Fruit fly (Drosophila melanogaster) whole organism, embryonic: ENCODE results near the gene phtm.

Experiments
- Adf1 ChIP-seq: fragments of 200-800 bp; sonication (Bioruptor generic); IDR thresholded peaks from 2 replicates; pipeline ENCODE4 v1.3.6; 2022; ENCODE audit warnings: missing biosample characterization, missing genetic modification characterization
- Atf-2 ChIP-seq: fragments of 200-800 bp; sonication (Bioruptor generic); optimal IDR thresholded peaks from 2 replicates; lab custom pipeline; 2016; ENCODE audit warnings: missing biosample characterization, missing genetic modification characterization
- Awh ChIP-seq: fragments of 200-800 bp; sonication (Bioruptor generic); IDR thresholded peaks from 2 replicates; pipeline ENCODE4, ENCODE4 v1.3.6; 2022; ENCODE audit warnings: missing biosample characterization, missing genetic modification characterization
- CG10147 ChIP-seq: fragments of 200-800 bp; sonication (Bioruptor generic); optimal IDR thresholded peaks from 2 replicates; lab custom pipeline; 2019; ENCODE audit warnings: missing biosample characterization, mild to moderate bottlenecking, missing genetic modification characterization, moderate library complexity
- CG10366 ChIP-seq: fragments of 200-800 bp; sonication (Bioruptor generic); IDR thresholded peaks from 2 replicates; pipeline ENCODE4 v1.3.6; 2022; ENCODE audit warnings: missing biosample characterization, missing genetic modification characterization
- CG10959 ChIP-seq: fragments of 200-800 bp; sonication (Bioruptor generic); IDR thresholded peaks from 2 replicates; pipeline ENCODE4 v1.3.6; 2022; ENCODE audit warnings: missing biosample characterization, missing genetic modification characterization
- CG10979 ChIP-seq: fragments of 200-800 bp; sonication (Bioruptor generic); optimal IDR thresholded peaks from 2 replicates; lab custom pipeline; 2018; ENCODE audit warnings: missing biosample characterization, mild to moderate bottlenecking, missing genetic modification characterization, moderate library complexity
- CG12299 ChIP-seq: fragments of 200-800 bp; sonication (Bioruptor generic); optimal IDR thresholded peaks from 2 replicates; lab custom pipeline; 2018; ENCODE audit warnings: missing biosample characterization, mild to moderate bottlenecking, missing genetic modification characterization
- CG12659 ChIP-seq: fragments of 200-800 bp; sonication (Bioruptor generic); optimal IDR thresholded peaks from 3 replicates; lab custom pipeline; 2017; ENCODE audit warnings: mild to moderate bottlenecking, missing biosample characterization, missing genetic modification reagents, missing genetic modification characterization
- CG14050 ChIP-seq: fragments of 200-800 bp; sonication (Bioruptor generic); IDR thresholded peaks from 3 replicates; pipeline ENCODE4 v1.3.6; 2022; ENCODE audit warnings: missing biosample characterization, missing genetic modification characterization
- CG14965 ChIP-seq: fragments of 200-800 bp; sonication (Bioruptor generic); optimal IDR thresholded peaks from 2 replicates; lab custom pipeline; 2016; ENCODE audit warnings: missing biosample characterization, missing genetic modification characterization, borderline replicate concordance
- CG2875 ChIP-seq: fragments of 200-800 bp; sonication (Bioruptor generic); optimal IDR thresholded peaks from 2 replicates; lab custom pipeline; 2017; ENCODE audit warnings: missing biosample characterization, mild to moderate bottlenecking, missing genetic modification characterization, missing genetic modification reagents
- CG31365 ChIP-seq: fragments of 200-800 bp; sonication (Bioruptor generic); optimal IDR thresholded peaks from 2 replicates; lab custom pipeline; 2018; ENCODE audit warnings: missing biosample characterization, mild to moderate bottlenecking, missing genetic modification characterization
- CG32767 ChIP-seq: fragments of 200-800 bp; sonication (Bioruptor generic); IDR thresholded peaks from 2 replicates; pipeline ENCODE4 v1.3.6; 2022; ENCODE audit warnings: missing biosample characterization, missing genetic modification characterization
- CG34376 ChIP-seq: fragments of 200-800 bp; sonication (Bioruptor generic); optimal IDR thresholded peaks from 2 replicates; lab custom pipeline; 2018; ENCODE audit warnings: missing biosample characterization, mild to moderate bottlenecking, missing genetic modification characterization
- CG3847 ChIP-seq: fragments of 200-800 bp; sonication (Bioruptor generic); IDR thresholded peaks from 2 replicates; pipeline ENCODE4 v1.3.6; 2022; ENCODE audit warnings: missing biosample characterization, missing genetic modification characterization
- CG4360 ChIP-seq: fragments of 200-800 bp; sonication (Bioruptor generic); IDR thresholded peaks from 2 replicates; pipeline ENCODE4 v1.3.6; 2022; ENCODE audit warnings: missing biosample characterization, missing genetic modification characterization
- CG43689 ChIP-seq: fragments of 200-800 bp; sonication (Bioruptor generic); IDR thresholded peaks from 2 replicates; pipeline ENCODE4 v1.3.6; 2022; ENCODE audit warnings: missing biosample characterization, missing genetic modification characterization
- CG6272 ChIP-seq: fragments of 200-800 bp; sonication (Bioruptor generic); IDR thresholded peaks from 2 replicates; pipeline ENCODE4 v1.3.6; 2022; ENCODE audit warnings: missing biosample characterization, missing genetic modification characterization
- CG6654 ChIP-seq: fragments of 200-800 bp; sonication (Bioruptor generic); optimal IDR thresholded peaks from 2 replicates; lab custom pipeline; 2017; ENCODE audit warnings: missing biosample characterization, mild to moderate bottlenecking, missing genetic modification characterization
- CG7271 ChIP-seq: fragments of 200-800 bp; sonication (Bioruptor generic); optimal IDR thresholded peaks from 2 replicates; lab custom pipeline; 2018; ENCODE audit warnings: missing biosample characterization, mild to moderate bottlenecking, missing genetic modification characterization, moderate library complexity
- CG8765 ChIP-seq: fragments of 200-800 bp; sonication (Bioruptor generic); IDR thresholded peaks from 2 replicates; pipeline ENCODE4 v1.3.6; 2022; ENCODE audit warnings: missing biosample characterization, missing genetic modification characterization
- CG9609 ChIP-seq: fragments of 200-800 bp; sonication (Bioruptor generic); optimal IDR thresholded peaks from 3 replicates; lab custom pipeline; 2016; ENCODE audit warnings: missing biosample characterization, missing genetic modification characterization
- CrebB ChIP-seq: fragments of 200-800 bp; sonication (Bioruptor generic); optimal IDR thresholded peaks from 3 replicates; lab custom pipeline; 2018; ENCODE audit warnings: missing biosample characterization, mild to moderate bottlenecking, missing genetic modification characterization
- Fer1 ChIP-seq: fragments of 200-800 bp; sonication (Bioruptor generic); optimal IDR thresholded peaks from 2 replicates; lab custom pipeline; 2017; ENCODE audit warnings: missing biosample characterization, mild to moderate bottlenecking, missing genetic modification characterization
- HLH4C ChIP-seq: fragments of 200-800 bp; sonication (Bioruptor generic); IDR thresholded peaks from 3 replicates; pipeline ENCODE4 v1.3.6; 2022; ENCODE audit warnings: missing biosample characterization, missing genetic modification characterization; ENCODE audit not compliant: partially characterized antibody
- HLH54F ChIP-seq: fragments of 200-800 bp; sonication (Bioruptor generic); optimal IDR thresholded peaks from 3 replicates; lab custom pipeline; 2016; ENCODE audit warnings: missing biosample characterization, missing genetic modification characterization
- Hr3 ChIP-seq: fragments of 200-800 bp; sonication (Bioruptor generic); optimal IDR thresholded peaks from 3 replicates; lab custom pipeline; 2016; ENCODE audit warnings: missing biosample characterization, missing genetic modification characterization
- Lhr ChIP-seq: fragments of 200-800 bp; sonication (Bioruptor generic); optimal IDR thresholded peaks from 3 replicates; lab custom pipeline; 2017; ENCODE audit warnings: mild to moderate bottlenecking, missing biosample characterization, missing genetic modification reagents, missing genetic modification characterization
- MBD-R2 ChIP-seq: fragments of 200-800 bp; sonication (Bioruptor generic); IDR thresholded peaks from 2 replicates; pipeline ENCODE4 v1.3.6; 2022; ENCODE audit warnings: missing biosample characterization, missing genetic modification characterization
- Myb ChIP-seq: fragments of 200-800 bp; sonication (Bioruptor generic); optimal IDR thresholded peaks from 2 replicates; lab custom pipeline; 2016; ENCODE audit warnings: missing biosample characterization, missing genetic modification characterization
- Rfx ChIP-seq: fragments of 200-800 bp; sonication (Bioruptor generic); IDR thresholded peaks from 2 replicates; pipeline ENCODE4 v1.3.6; 2022; ENCODE audit warnings: missing biosample characterization, missing genetic modification characterization
- Sry-β ChIP-seq: fragments of 200-800 bp; sonication (Bioruptor generic); optimal IDR thresholded peaks from 2 replicates; lab custom pipeline; 2018; ENCODE audit warnings: missing biosample characterization, mild to moderate bottlenecking, missing genetic modification characterization, moderate library complexity
- Sry-δ ChIP-seq: fragments of 200-800 bp; sonication (Bioruptor generic); optimal IDR thresholded peaks from 2 replicates; lab custom pipeline; 2016; ENCODE audit warnings: missing biosample characterization, missing genetic modification characterization
- TFAM ChIP-seq: fragments of 200-800 bp; sonication (Bioruptor generic); optimal IDR thresholded peaks from 2 replicates; lab custom pipeline; 2017; ENCODE audit warnings: missing biosample characterization, missing genetic modification characterization, inconsistent platforms
- Tbp ChIP-seq: fragments of >200 bp; optimal IDR thresholded peaks from 2 replicates; lab custom pipeline; 2018; ENCODE audit warnings: missing biosample characterization, missing genetic modification characterization
- Xbp1 ChIP-seq: fragments of 200-800 bp; sonication (Bioruptor generic); optimal IDR thresholded peaks from 3 replicates; lab custom pipeline; 2016; ENCODE audit warnings: missing biosample characterization, mild to moderate bottlenecking, missing genetic modification characterization
- ara ChIP-seq: fragments of 200-800 bp; sonication (Bioruptor generic); IDR thresholded peaks from 2 replicates; pipeline ENCODE4 v1.3.6; 2022; ENCODE audit warnings: missing biosample characterization, missing genetic modification characterization
- bcd ChIP-seq: fragments of 200-800 bp; sonication (Bioruptor generic); optimal IDR thresholded peaks from 2 replicates; lab custom pipeline; 2017; ENCODE audit warnings: missing biosample characterization, mild to moderate bottlenecking, missing genetic modification characterization
- bowl ChIP-seq: fragments of 200-800 bp; sonication (Bioruptor generic); IDR thresholded peaks from 2 replicates; pipeline ENCODE4 v1.3.6; 2022; ENCODE audit warnings: missing biosample characterization, missing genetic modification characterization
- ci ChIP-seq: fragments of 200-800 bp; sonication (Bioruptor generic); IDR thresholded peaks from 3 replicates; pipeline ENCODE4 v1.3.6; 2022; ENCODE audit warnings: missing biosample characterization, missing genetic modification characterization
- dati ChIP-seq: fragments of 200-800 bp; sonication (Bioruptor generic); IDR thresholded peaks from 2 replicates; pipeline ENCODE4 v1.3.6; 2022; ENCODE audit warnings: missing biosample characterization, missing genetic modification characterization
- fu2 ChIP-seq: fragments of 200-800 bp; sonication (Bioruptor generic); optimal IDR thresholded peaks from 2 replicates; lab custom pipeline; 2016; ENCODE audit warnings: missing biosample characterization, missing genetic modification characterization
- gce ChIP-seq: fragments of 200-800 bp; sonication (Bioruptor generic); IDR thresholded peaks from 3 replicates; pipeline ENCODE4 v1.3.6; 2022; ENCODE audit warnings: missing biosample characterization, missing genetic modification characterization
- gfzf ChIP-seq: fragments of 200-800 bp; sonication (Bioruptor generic); optimal IDR thresholded peaks from 2 replicates; lab custom pipeline; 2016; ENCODE audit warnings: missing biosample characterization, mild to moderate bottlenecking, missing genetic modification characterization, moderate library complexity
- h ChIP-seq: fragments of >200 bp; optimal IDR thresholded peaks from 2 replicates; lab custom pipeline; 2017
- kay ChIP-seq: fragments of 200-800 bp; sonication (Bioruptor generic); optimal IDR thresholded peaks from 2 replicates; lab custom pipeline; 2016; ENCODE audit warnings: missing biosample characterization, missing genetic modification characterization
- oc ChIP-seq: fragments of 200-800 bp; sonication (Bioruptor generic); optimal IDR thresholded peaks from 2 replicates; lab custom pipeline; 2018; ENCODE audit warnings: missing biosample characterization, mild to moderate bottlenecking, missing genetic modification characterization, moderate library complexity
- pzg ChIP-seq: fragments of 200-800 bp; sonication (Bioruptor generic); optimal IDR thresholded peaks from 3 replicates; lab custom pipeline; 2018; ENCODE audit warnings: missing biosample characterization, mild to moderate bottlenecking, missing genetic modification characterization, moderate library complexity
- schlank ChIP-seq: fragments of 200-800 bp; sonication (Bioruptor generic); optimal IDR thresholded peaks from 2 replicates; lab custom pipeline; 2018; ENCODE audit warnings: missing biosample characterization, mild to moderate bottlenecking, missing genetic modification characterization
- tgo ChIP-seq: fragments of 200-800 bp; sonication (Bioruptor generic); IDR thresholded peaks from 3 replicates; pipeline ENCODE4 v1.3.6; 2022; ENCODE audit warnings: missing biosample characterization, missing genetic modification characterization

The phtm gene

dm6 chrX:18645720-18646213 lies 39.8 kb upstream of the phtm start (continued):
- TF ChIP-seq Fer1 (GFP tag; lab: Kevin White, UChicago) (peak; percentile 54), pzg (GFP tag; lab: Kevin White, UChicago) (no peak), kay (GFP tag; lab: Kevin White, UChicago) (no peak), CG14965 (GFP tag; lab: Kevin White, UChicago) (no peak), Myb (GFP tag; lab: Kevin White, UChicago) (no peak), Sry-β (GFP tag; lab: Kevin White, UChicago) (no peak), CG7271 (no peak), CG6654 (no peak), Atf-2 (GFP tag; lab: Kevin White, UChicago) (peak; percentile 21), MBD-R2 (GFP tag; lab: Robert Waterston, UW) (no peak), fu2 (GFP tag; lab: Kevin White, UChicago) (peak; percentile 11), Awh (GFP tag; lab: Robert Waterston, UW) (no peak), CG4360 (GFP tag; lab: Robert Waterston, UW) (no peak), ara (GFP tag; lab: Robert Waterston, UW) (peak; percentile 51; the same call in 1 of the 2 replicates), ci (GFP tag; lab: Robert Waterston, UW) (peak; percentile 60; the same call in 2 of the 3 replicates), TFAM (GFP tag; lab: Kevin White, UChicago) (no peak), CG31365 (tag; lab: Kevin White, UChicago) (peak; percentile 45), CG9609 (GFP tag; lab: Kevin White, UChicago) (peak; percentile 8), Lhr (GFP tag; lab: Kevin White, UChicago) (no peak), CG14050 (peak; percentile 35), schlank (tag; lab: Kevin White, UChicago) (peak; percentile 72), gfzf (no peak), gce (GFP tag; lab: Robert Waterston, UW) (no peak), CG43689 (GFP tag; lab: Robert Waterston, UW) (no peak), CG3847 (GFP tag; lab: Robert Waterston, UW) (no peak), bowl (GFP tag; lab: Robert Waterston, UW) (peak; percentile 13; the same call in 1 of the 2 replicates), Sry-δ (no peak), CG34376 (GFP tag; lab: Kevin White, UChicago) (peak; percentile 55), tgo (GFP tag; lab: Robert Waterston, UW) (peak; percentile 61), dati (no peak), Rfx (GFP tag; lab: Robert Waterston, UW) (peak; percentile 53; the same call in 1 of the 2 replicates), CrebB (tag; lab: Kevin White, UChicago) (peak; percentile 63), CG10147 (GFP tag; lab: Kevin White, UChicago) (peak; percentile 10), Adf1 (peak; percentile 26; the same call in 1 of the 2 replicates), CG6272 (GFP tag; lab: Robert Waterston, UW) (no peak), Xbp1 (peak; percentile 64), CG10979 (tag; lab: Kevin White, UChicago) (peak; percentile 76), HLH4C (GFP tag; lab: Robert Waterston, UW) (no peak), bcd (GFP tag; lab: Kevin White, UChicago) (peak; percentile 67), CG12659 (GFP tag; lab: Kevin White, UChicago) (peak; percentile 50), oc (tag; lab: Kevin White, UChicago) (peak; percentile 4), Tbp (GFP tag; lab: Kevin White, UChicago) (no peak), HLH54F (GFP tag; lab: Kevin White, UChicago) (peak; percentile 51), CG10366 (peak; percentile 41), CG10959 (GFP tag; lab: Robert Waterston, UW) (0 out of 2 replicates have a peak, but pooled peaks have one; percentile 25), CG8765 (GFP tag; lab: Robert Waterston, UW) (peak; percentile 24; the same call in 1 of the 2 replicates), CG32767 (GFP tag; lab: Robert Waterston, UW) (peak; percentile 60; the same call in 1 of the 2 replicates), CG2875 (GFP tag; lab: Kevin White, UChicago) (no peak), h (lab: Kevin White, UChicago) (no peak), CG12299 (peak; percentile 1), Hr3 (peak; percentile 66)
